Fruit fly (Drosophila melanogaster): ENCODE measurements around the gene CheA84a.

CheA84a gene

DNA sequence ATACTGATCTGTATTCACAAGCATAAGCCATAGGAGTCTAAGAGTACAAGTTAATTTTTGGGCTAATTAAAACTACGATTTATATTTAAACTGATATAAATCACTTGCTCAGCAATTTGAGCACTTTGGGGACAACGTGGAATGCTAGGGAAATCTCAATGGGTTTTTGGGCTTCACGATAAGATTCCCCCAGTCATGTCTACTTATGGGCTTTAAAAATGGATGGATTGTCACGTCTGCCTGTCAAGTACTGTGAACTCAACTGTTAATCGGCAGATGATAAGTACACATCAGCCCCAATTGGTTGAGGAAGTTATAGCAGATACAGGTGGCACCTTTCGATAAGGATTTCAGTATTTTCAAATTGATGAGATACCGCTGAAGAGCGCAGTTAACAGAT lies 21.1 kb downstream of the CheA84a start (continued):
- TF ChIP-seq CG11696 (GFP tag; IDR thresholded peaks at IDR 0.05) (no peak), disco-r (GFP tag; optimal IDR thresholded peaks at IDR 0.05) (no peak), Oli (tag; optimal IDR thresholded peaks at IDR 0.05) (no peak), NfI (GFP tag; optimal IDR thresholded peaks at IDR 0.05) (no peak), tap (tag; optimal IDR thresholded peaks at IDR 0.05) (no peak), CG4360 (GFP tag; IDR thresholded peaks at IDR 0.05) (no peak), repo (GFP tag; optimal IDR thresholded peaks at IDR 0.05) (no peak), grn (GFP tag; optimal IDR thresholded peaks at IDR 0.05) (peak; percentile 99), Neu2 (GFP tag; optimal IDR thresholded peaks at IDR 0.05; ENCODE audit: borderline replicate concordance) (no peak), fd3F (GFP tag; optimal IDR thresholded peaks at IDR 0.05) (no peak), CG14860 (GFP tag; IDR thresholded peaks at IDR 0.05; ENCODE audit: partially characterized antibody) (no peak)

DNA sequence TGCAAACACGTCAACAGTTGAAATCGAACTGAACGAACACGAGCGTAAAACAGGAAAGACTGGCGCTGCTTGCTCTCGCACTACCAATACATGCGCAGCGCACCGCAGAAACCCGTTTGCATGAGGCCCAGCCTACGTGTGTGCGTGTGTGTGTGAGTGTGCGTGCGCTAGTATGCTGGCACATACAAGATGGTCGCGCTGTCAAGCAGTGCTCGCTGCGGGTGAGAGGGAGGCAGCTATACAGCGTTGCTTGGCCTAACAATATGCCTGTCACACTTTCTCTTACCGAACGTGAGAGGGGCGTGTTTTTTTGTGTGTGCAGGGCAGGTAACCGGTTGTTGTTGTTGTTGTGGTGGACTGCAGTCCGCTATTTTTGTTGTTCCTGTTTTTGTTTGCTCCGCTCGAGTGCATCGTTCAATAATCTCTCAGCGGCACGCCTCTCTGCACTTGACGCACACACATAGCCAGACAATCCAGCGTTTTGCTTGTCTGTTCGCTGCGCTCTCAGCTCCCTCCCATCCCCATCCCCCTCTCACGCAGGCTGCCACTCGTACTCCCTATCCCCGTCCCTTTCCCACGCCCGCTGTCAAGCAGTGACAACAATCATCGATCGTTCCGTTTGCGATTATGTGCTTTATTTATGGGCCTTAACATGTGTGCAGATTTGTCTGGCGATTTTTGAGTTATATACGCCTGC lies 23.1 kb downstream of the CheA84a start, which contains the start of gene grn:
Gene grn (minus strand): TSS at position 33 of the 697 bp plus-strand sequence.
- TF ChIP-seq CG16815 (GFP tag; optimal IDR thresholded peaks at IDR 0.05) (no peak), dati (GFP tag; IDR thresholded peaks at IDR 0.05) (no peak), bbx (GFP tag; IDR thresholded peaks at IDR 0.05; ENCODE audit: partially characterized antibody) (peak; percentile 41; the same call in 1 of the 2 replicates), Mrtf (GFP tag; IDR thresholded peaks at IDR 0.05) (no peak), Nf-YB (GFP tag; optimal IDR thresholded peaks at IDR 0.05) (peak; percentile 98), CG12219 (GFP tag; optimal IDR thresholded peaks at IDR 0.05) (peak; percentile 11), exex (tag; optimal IDR thresholded peaks at IDR 0.05) (no peak), tna (GFP tag; IDR thresholded peaks at IDR 0.05; ENCODE audit: partially characterized antibody) (0 out of 2 replicates have a peak, but pooled peaks have one; percentile 9), CG1024 (GFP tag; IDR thresholded peaks at IDR 0.05) (no peak), CG18011 (GFP tag; optimal IDR thresholded peaks at IDR 0.05) (no peak), zfh1 (GFP tag; IDR thresholded peaks at IDR 0.05) (0 out of 3 replicates have a peak, but pooled peaks have one; percentile 20), Awh (GFP tag; IDR thresholded peaks at IDR 0.05) (no peak), pum (GFP tag; optimal IDR thresholded peaks at IDR 0.05) (no peak), gcm2 (GFP tag; optimal IDR thresholded peaks at IDR 0.05) (no peak), CG8089 (GFP tag; optimal IDR thresholded peaks at IDR 0.05) (no peak), fu2 (GFP tag; optimal IDR thresholded peaks at IDR 0.05) (no peak), CG10979 (tag; optimal IDR thresholded peaks at IDR 0.05) (peak; percentile 3), Opbp (GFP tag; IDR thresholded peaks at IDR 0.05; ENCODE audit: partially characterized antibody) (peak; percentile 60; the same call in 2 of the 3 replicates), shn (GFP tag; optimal IDR thresholded peaks at IDR 0.05) (no peak), bcd (GFP tag; optimal IDR thresholded peaks at IDR 0.05) (no peak), BtbVII (GFP tag; optimal IDR thresholded peaks at IDR 0.05) (no peak), Poxn (GFP tag; IDR thresholded peaks at IDR 0.05) (no peak), zen (tag; optimal IDR thresholded peaks at IDR 0.05) (peak; percentile 42), CG2889 (GFP tag; IDR thresholded peaks at IDR 0.05) (no peak), rib (GFP tag; IDR thresholded peaks at IDR 0.05) (peak; percentile 72), CG31365 (tag; optimal IDR thresholded peaks at IDR 0.05) (peak; percentile 98), repo (GFP tag; optimal IDR thresholded peaks at IDR 0.05) (no peak), ttk (GFP tag; IDR thresholded peaks at IDR 0.05) (no peak), org-1 (GFP tag; optimal IDR thresholded peaks at IDR 0.05) (no peak), CG4617 (GFP tag; optimal IDR thresholded peaks at IDR 0.05; ENCODE audit: borderline replicate concordance) (no peak), CG10274 (GFP tag; optimal IDR thresholded peaks at IDR 0.05) (no peak), CG14965 (GFP tag; optimal IDR thresholded peaks at IDR 0.05; ENCODE audit: borderline replicate concordance) (no peak), CG10654 (GFP tag; optimal IDR thresholded peaks at IDR 0.05) (no peak), Lpt (GFP tag; optimal IDR thresholded peaks at IDR 0.05) (no peak), Dip2 (GFP tag; IDR thresholded peaks at IDR 0.05) (no peak), al (GFP tag; IDR thresholded peaks at IDR 0.05) (0 out of 2 replicates have a peak, but pooled peaks have one; percentile 22), ara (GFP tag; IDR thresholded peaks at IDR 0.05) (no peak), maf-S (GFP tag; optimal IDR thresholded peaks at IDR 0.05) (no peak), CG5180 (GFP tag; optimal IDR thresholded peaks at IDR 0.05) (peak; percentile 23)
